Fruit fly (Drosophila melanogaster) whole organism, embryonic: ENCODE measurements around the gene CG14357.

Experiments
- B-H1 ChIP-seq: fragments of 200-800 bp; sonication (Bioruptor generic); IDR thresholded peaks from 3 replicates; pipeline ENCODE4 v1.3.6; 2022; ENCODE audit warnings: missing biosample characterization, missing genetic modification characterization
- CG11093 ChIP-seq: fragments of 200-800 bp; sonication (Bioruptor generic); IDR thresholded peaks from 3 replicates; pipeline ENCODE4 v1.3.6; 2022; ENCODE audit warnings: missing biosample characterization, missing genetic modification characterization
- CG12155 ChIP-seq: fragments of 200-800 bp; sonication (Bioruptor generic); optimal IDR thresholded peaks from 3 replicates; lab custom pipeline; 2016; ENCODE audit warnings: missing biosample characterization, missing genetic modification characterization
- CG12391 ChIP-seq: fragments of 200-800 bp; sonication (Bioruptor generic); optimal IDR thresholded peaks from 3 replicates; lab custom pipeline; 2018; ENCODE audit warnings: missing biosample characterization, mild to moderate bottlenecking, missing genetic modification characterization, moderate library complexity
- CG13424 ChIP-seq: fragments of 200-800 bp; sonication (Bioruptor generic); optimal IDR thresholded peaks from 2 replicates; lab custom pipeline; 2019; ENCODE audit warnings: missing biosample characterization, mild to moderate bottlenecking, missing genetic modification characterization, moderate library complexity
- CG14050 ChIP-seq: fragments of 200-800 bp; sonication (Bioruptor generic); IDR thresholded peaks from 3 replicates; pipeline ENCODE4 v1.3.6; 2022; ENCODE audit warnings: missing biosample characterization, missing genetic modification characterization
- CG14667 ChIP-seq: fragments of 200-800 bp; sonication (Bioruptor generic); IDR thresholded peaks from 2 replicates; pipeline ENCODE4 v1.3.6; 2022; ENCODE audit warnings: missing biosample characterization, missing genetic modification characterization
- CG14710 ChIP-seq: fragments of 200-800 bp; sonication (Bioruptor generic); optimal IDR thresholded peaks from 3 replicates; lab custom pipeline; 2019; ENCODE audit warnings: missing biosample characterization, mild to moderate bottlenecking, missing genetic modification characterization, moderate library complexity
- CG15269 ChIP-seq: fragments of 200-800 bp; sonication (Bioruptor generic); optimal IDR thresholded peaks from 2 replicates; lab custom pipeline; 2018; ENCODE audit warnings: missing biosample characterization, mild to moderate bottlenecking, missing genetic modification characterization, moderate library complexity
- CG17328 ChIP-seq: fragments of 200-800 bp; sonication (Bioruptor generic); IDR thresholded peaks from 2 replicates; pipeline ENCODE4 v1.3.6; 2022; ENCODE audit warnings: missing biosample characterization, missing genetic modification characterization
- CG31388 ChIP-seq: fragments of 200-800 bp; sonication (Bioruptor generic); optimal IDR thresholded peaks from 2 replicates; lab custom pipeline; 2016; ENCODE audit warnings: missing biosample characterization, missing genetic modification characterization
- CG31441 ChIP-seq: fragments of 200-800 bp; sonication (Bioruptor generic); IDR thresholded peaks from 2 replicates; pipeline ENCODE4 v1.3.6; 2022; ENCODE audit warnings: missing biosample characterization, missing genetic modification characterization
- CG4360 ChIP-seq: fragments of 200-800 bp; sonication (Bioruptor generic); IDR thresholded peaks from 2 replicates; pipeline ENCODE4 v1.3.6; 2022; ENCODE audit warnings: missing biosample characterization, missing genetic modification characterization
- CG4854 ChIP-seq: fragments of 200-800 bp; sonication (Bioruptor generic); optimal IDR thresholded peaks from 2 replicates; lab custom pipeline; 2016; ENCODE audit warnings: missing biosample characterization, missing genetic modification characterization, inconsistent platforms
- CG6272 ChIP-seq: fragments of 200-800 bp; sonication (Bioruptor generic); IDR thresholded peaks from 2 replicates; pipeline ENCODE4 v1.3.6; 2022; ENCODE audit warnings: missing biosample characterization, missing genetic modification characterization
- CG6654 ChIP-seq: fragments of 200-800 bp; sonication (Bioruptor generic); optimal IDR thresholded peaks from 2 replicates; lab custom pipeline; 2017; ENCODE audit warnings: missing biosample characterization, mild to moderate bottlenecking, missing genetic modification characterization
- CG7357 ChIP-seq: fragments of 200-800 bp; sonication (Bioruptor generic); IDR thresholded peaks from 3 replicates; pipeline ENCODE4 v1.3.6; 2022; ENCODE audit warnings: missing biosample characterization, missing genetic modification characterization
- CG7556 ChIP-seq: fragments of 200-800 bp; sonication (Bioruptor generic); optimal IDR thresholded peaks from 2 replicates; lab custom pipeline; 2017; ENCODE audit warnings: missing biosample characterization, mild to moderate bottlenecking, missing genetic modification characterization
- CG7963 ChIP-seq: fragments of 200-800 bp; sonication (Bioruptor generic); IDR thresholded peaks from 3 replicates; pipeline ENCODE4 v1.3.6; 2022; ENCODE audit warnings: missing biosample characterization, missing genetic modification characterization; ENCODE audit not compliant: partially characterized antibody
- CG8281 ChIP-seq: fragments of 200-800 bp; sonication (Bioruptor generic); optimal IDR thresholded peaks from 2 replicates; lab custom pipeline; 2018; ENCODE audit warnings: missing biosample characterization, mild to moderate bottlenecking, missing genetic modification characterization, moderate library complexity
- CG8924 ChIP-seq: fragments of 200-800 bp; optimal IDR thresholded peaks from 3 replicates; lab custom pipeline; 2019; ENCODE audit warnings: missing biosample characterization, mild to moderate bottlenecking, missing genetic modification characterization, moderate library complexity
- CG9609 ChIP-seq: fragments of 200-800 bp; sonication (Bioruptor generic); optimal IDR thresholded peaks from 3 replicates; lab custom pipeline; 2016; ENCODE audit warnings: missing biosample characterization, missing genetic modification characterization
- Camta ChIP-seq: fragments of 200-800 bp; sonication (Bioruptor generic); optimal IDR thresholded peaks from 2 replicates; lab custom pipeline; 2016; ENCODE audit warnings: missing biosample characterization, missing genetic modification characterization
- Eip74EF ChIP-seq, 2 experiments: fragments of 200-800 bp in 1 of 2; fragments of >200 bp in 1 of 2; sonication (Bioruptor generic) in 1 of 2; optimal IDR thresholded peaks; 2 replicates each; lab custom pipeline; 2017 to 2019; ENCODE audit warnings: missing biosample characterization in 2 of 2, missing genetic modification characterization in 2 of 2, mild to moderate bottlenecking in 1 of 2, moderate library complexity in 1 of 2
- HHEX ChIP-seq: fragments of 200-800 bp; sonication (Bioruptor generic); optimal IDR thresholded peaks from 3 replicates; lab custom pipeline; 2017; ENCODE audit warnings: missing biosample characterization, mild to moderate bottlenecking, missing genetic modification characterization, missing genetic modification reagents
- Oli ChIP-seq: fragments of 200-800 bp; sonication (Bioruptor generic); optimal IDR thresholded peaks from 2 replicates; lab custom pipeline; 2018; ENCODE audit warnings: missing biosample characterization, mild to moderate bottlenecking, missing genetic modification characterization, moderate library complexity
- Pdp1 ChIP-seq, 2 experiments: fragments of 200-800 bp; sonication (Bioruptor generic); optimal IDR thresholded peaks; 3 replicates each; lab custom pipeline; 2016; ENCODE audit warnings: missing biosample characterization in 2 of 2, missing genetic modification characterization in 2 of 2, mild to moderate bottlenecking in 1 of 2, moderate library complexity in 1 of 2
- Ptx1 ChIP-seq: fragments of 200-800 bp; sonication (Bioruptor generic); IDR thresholded peaks from 2 replicates; pipeline ENCODE4 v1.3.6; 2022; ENCODE audit warnings: missing biosample characterization, missing genetic modification characterization
- Rfx ChIP-seq: fragments of 200-800 bp; sonication (Bioruptor generic); IDR thresholded peaks from 2 replicates; pipeline ENCODE4 v1.3.6; 2022; ENCODE audit warnings: missing biosample characterization, missing genetic modification characterization
- Sry-β ChIP-seq: fragments of 200-800 bp; sonication (Bioruptor generic); optimal IDR thresholded peaks from 2 replicates; lab custom pipeline; 2018; ENCODE audit warnings: missing biosample characterization, mild to moderate bottlenecking, missing genetic modification characterization, moderate library complexity
- Xrp1 ChIP-seq: fragments of 200-800 bp; sonication (Bioruptor generic); IDR thresholded peaks from 2 replicates; pipeline ENCODE4 v1.3.6; 2022; ENCODE audit warnings: missing biosample characterization, missing genetic modification characterization
- az2 ChIP-seq: fragments of 200-800 bp; sonication (Bioruptor generic); optimal IDR thresholded peaks from 3 replicates; lab custom pipeline; 2016; ENCODE audit warnings: missing biosample characterization, missing genetic modification characterization
- cg ChIP-seq: fragments of 200-800 bp; sonication (Bioruptor generic); optimal IDR thresholded peaks from 3 replicates; lab custom pipeline; 2019; ENCODE audit warnings: missing biosample characterization, mild to moderate bottlenecking, missing genetic modification characterization, moderate library complexity
- chn ChIP-seq: fragments of 200-800 bp; sonication (Bioruptor generic); optimal IDR thresholded peaks from 2 replicates; lab custom pipeline; 2016; ENCODE audit warnings: missing biosample characterization, missing genetic modification characterization
- hkb ChIP-seq, 2 experiments: fragments of 200-800 bp in 1 of 2; fragments of >200 bp in 1 of 2; sonication (Bioruptor generic) in 1 of 2; IDR thresholded peaks in 1 of 2; optimal IDR thresholded peaks in 1 of 2; 2 replicates each; pipeline versions ENCODE4 v1.3.6 to Lab custom; 2017 to 2022; ENCODE audit warnings: missing biosample characterization in 1 of 2, missing genetic modification characterization in 1 of 2
- ind ChIP-seq: fragments of 200-800 bp; sonication (Bioruptor generic); optimal IDR thresholded peaks from 3 replicates; lab custom pipeline; 2016; ENCODE audit warnings: missing biosample characterization, missing genetic modification characterization
- nau ChIP-seq: fragments of 200-800 bp; sonication (Bioruptor generic); optimal IDR thresholded peaks from 3 replicates; lab custom pipeline; 2017; ENCODE audit warnings: missing biosample characterization, mild to moderate bottlenecking, missing genetic modification characterization, missing genetic modification reagents
- nerfin-1 ChIP-seq: fragments of 200-800 bp; sonication (Bioruptor generic); optimal IDR thresholded peaks from 3 replicates; lab custom pipeline; 2019; ENCODE audit warnings: missing biosample characterization, mild to moderate bottlenecking, missing genetic modification characterization, moderate library complexity
- odd ChIP-seq: fragments of 200-800 bp; sonication (Bioruptor generic); optimal IDR thresholded peaks from 2 replicates; lab custom pipeline; 2017; ENCODE audit warnings: missing biosample characterization, mild to moderate bottlenecking, missing genetic modification characterization
- phol ChIP-seq: fragments of 200-800 bp; sonication (Bioruptor generic); optimal IDR thresholded peaks from 3 replicates; lab custom pipeline; 2018; ENCODE audit warnings: missing biosample characterization, mild to moderate bottlenecking, missing genetic modification characterization, moderate library complexity
- sc ChIP-seq, 3 experiments: fragments of >200 bp in 2 of 3; fragments of 200-800 bp in 1 of 3; sonication (Bioruptor generic) in 1 of 3; optimal IDR thresholded peaks; 2 replicates in 2 of 3; 3 replicates in 1 of 3; lab custom pipeline; 2017; ENCODE audit warnings: mild to moderate bottlenecking in 1 of 3, missing biosample characterization in 1 of 3, missing genetic modification characterization in 1 of 3, missing genetic modification reagents in 1 of 3
- schlank ChIP-seq: fragments of 200-800 bp; sonication (Bioruptor generic); optimal IDR thresholded peaks from 2 replicates; lab custom pipeline; 2018; ENCODE audit warnings: missing biosample characterization, mild to moderate bottlenecking, missing genetic modification characterization
- so ChIP-seq: fragments of 200-800 bp; sonication (Bioruptor generic); IDR thresholded peaks from 3 replicates; pipeline ENCODE4 v1.3.6; 2022; ENCODE audit warnings: missing biosample characterization, missing genetic modification characterization
- sqz ChIP-seq: fragments of 200-800 bp; sonication (Bioruptor generic); optimal IDR thresholded peaks from 3 replicates; lab custom pipeline; 2018; ENCODE audit warnings: missing biosample characterization, mild to moderate bottlenecking, missing genetic modification characterization
- unpg ChIP-seq: fragments of 200-800 bp; sonication (Bioruptor generic); optimal IDR thresholded peaks from 3 replicates; lab custom pipeline; 2018; ENCODE audit warnings: missing biosample characterization, mild to moderate bottlenecking, missing genetic modification characterization, moderate library complexity
- vvl ChIP-seq: fragments of 200-800 bp; sonication (Bioruptor generic); IDR thresholded peaks from 2 replicates; pipeline ENCODE4 v1.3.6; 2022; ENCODE audit warnings: missing biosample characterization, missing genetic modification characterization
- wor ChIP-seq: fragments of 200-800 bp; sonication (Bioruptor generic); IDR thresholded peaks from 2 replicates; pipeline ENCODE4 v1.3.6; 2022; ENCODE audit warnings: missing biosample characterization, missing genetic modification characterization
- zfh1 ChIP-seq: fragments of 200-800 bp; sonication (Bioruptor generic); IDR thresholded peaks from 3 replicates; pipeline ENCODE4 v1.3.6; 2022; ENCODE audit warnings: missing biosample characterization, missing genetic modification characterization

Gene CG14357

DNA sequence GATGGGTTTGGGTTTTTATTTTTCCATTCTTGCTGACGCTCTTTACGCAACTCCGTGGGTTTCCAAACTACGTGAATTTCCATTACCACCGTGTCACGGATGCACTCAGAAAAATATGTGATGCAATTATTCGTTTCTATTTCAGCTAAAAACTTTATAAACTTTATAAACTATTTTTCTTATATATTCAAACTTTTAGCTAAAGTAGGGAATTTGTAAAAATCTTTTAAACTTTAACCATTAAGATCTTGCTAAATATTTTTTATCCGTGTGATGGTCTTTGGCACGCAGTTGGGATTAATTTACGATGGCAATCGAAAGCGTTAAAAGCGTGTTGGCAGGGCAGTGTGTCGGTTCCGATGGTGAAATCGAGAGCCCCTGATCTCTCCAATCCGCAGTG is 16.5 kb downstream of the CG14357 start (continued):
- no peak for TF ChIP-seq CG14667 (GFP tag; lab: Robert Waterston, UW)
- TF ChIP-seq CG13424 = peak; percentile 65
- TF ChIP-seq CG11093 (GFP tag; lab: Robert Waterston, UW) = 0 out of 3 replicates have a peak, but pooled peaks have one; percentile 22
- peak in 1 of 2 experiments; percentile 42 for TF ChIP-seq Eip74EF (GFP tag; optimal IDR thresholded peaks at IDR 0.05; lab: Kevin White, UChicago)
- TF ChIP-seq HHEX (GFP tag; lab: Kevin White, UChicago) = peak; percentile 22
- peak; percentile 58 for TF ChIP-seq Oli (tag; lab: Kevin White, UChicago)
- peak; percentile 37; the same call in 1 of the 3 replicates for TF ChIP-seq zfh1 (GFP tag; lab: Robert Waterston, UW)
- TF ChIP-seq nau = peak; percentile 25
- peak; percentile 26; the same call in 1 of the 3 replicates for TF ChIP-seq CG7357 (GFP tag; lab: Robert Waterston, UW)
- peak; percentile 69 for TF ChIP-seq unpg (GFP tag; lab: Kevin White, UChicago)
- peak; percentile 24 for TF ChIP-seq CG6654 (GFP tag; lab: Kevin White, UChicago)
- TF ChIP-seq az2 = peak; percentile 41
- no peak for TF ChIP-seq CG4854
- TF ChIP-seq chn (GFP tag; lab: Kevin White, UChicago) = no peak
- peak; percentile 8 to 24 for TF ChIP-seq Pdp1 (GFP tag; optimal IDR thresholded peaks at IDR 0.05; lab: Kevin White, UChicago)
- TF ChIP-seq CG14050 (GFP tag; lab: Robert Waterston, UW) = peak; percentile 33; the same call in 2 of the 3 replicates
- TF ChIP-seq hkb (optimal IDR thresholded peaks at IDR 0.05; lab: Kevin White, UChicago) = no peak
- TF ChIP-seq hkb (GFP tag; IDR thresholded peaks at IDR 0.05; lab: Robert Waterston, UW) = peak; percentile 70
- TF ChIP-seq CG8281 (tag; lab: Kevin White, UChicago) = peak; percentile 12
- TF ChIP-seq CG17328 (GFP tag; lab: Robert Waterston, UW) = peak; percentile 34; the same call in 1 of the 2 replicates
- peak; percentile 18 for TF ChIP-seq nerfin-1 (tag; lab: Kevin White, UChicago)
- peak; percentile 19 for TF ChIP-seq sqz
- TF ChIP-seq vvl = 0 out of 2 replicates have a peak, but pooled peaks have one; percentile 28
- TF ChIP-seq so (GFP tag; lab: Robert Waterston, UW) = peak; percentile 68; the same call in 1 of the 3 replicates
- TF ChIP-seq Camta (GFP tag; lab: Kevin White, UChicago) = no peak
- 0 out of 2 replicates have a peak, but pooled peaks have one; percentile 11 for TF ChIP-seq CG4360 (GFP tag; lab: Robert Waterston, UW)
- peak; percentile 60 for TF ChIP-seq CG7556 (GFP tag; lab: Kevin White, UChicago)
- peak; percentile 36; the same call in 1 of the 3 replicates for TF ChIP-seq B-H1 (GFP tag; lab: Robert Waterston, UW)
- no peak for TF ChIP-seq CG12155 (GFP tag; lab: Kevin White, UChicago)
- peak; percentile 40; the same call in 1 of the 2 replicates for TF ChIP-seq wor
- no peak for TF ChIP-seq CG31388 (GFP tag; lab: Kevin White, UChicago)
- peak; percentile 33 for TF ChIP-seq ind (GFP tag; lab: Kevin White, UChicago)
- 0 out of 2 replicates have a peak, but pooled peaks have one; percentile 23 for TF ChIP-seq CG6272 (GFP tag; lab: Robert Waterston, UW)
- peak; percentile 61 for TF ChIP-seq phol (tag; lab: Kevin White, UChicago)
- TF ChIP-seq CG31441 (GFP tag; lab: Robert Waterston, UW) = peak; percentile 64
- no peak for TF ChIP-seq CG9609 (GFP tag; lab: Kevin White, UChicago)
- TF ChIP-seq cg = no peak
- no peak for TF ChIP-seq Xrp1 (GFP tag; lab: Robert Waterston, UW)
- no peak for TF ChIP-seq sc (optimal IDR thresholded peaks at IDR 0.05; lab: Kevin White, UChicago)
- TF ChIP-seq sc (GFP tag; optimal IDR thresholded peaks at IDR 0.05; lab: Kevin White, UChicago) = peak; percentile 11
- TF ChIP-seq schlank (tag; lab: Kevin White, UChicago) = no peak
- TF ChIP-seq CG12391 (tag; lab: Kevin White, UChicago) = peak; percentile 60
- TF ChIP-seq Rfx (GFP tag; lab: Robert Waterston, UW) = peak; percentile 49
- TF ChIP-seq Ptx1 (GFP tag; lab: Robert Waterston, UW) = peak; percentile 76
- peak; percentile 44 for TF ChIP-seq odd (GFP tag; lab: Kevin White, UChicago)
- TF ChIP-seq CG8924 (tag; lab: Kevin White, UChicago) = peak; percentile 49
- TF ChIP-seq CG15269 (tag; lab: Kevin White, UChicago) = peak; percentile 80
- no peak for TF ChIP-seq Sry-β
- TF ChIP-seq CG7963 (GFP tag; lab: Robert Waterston, UW) = no peak
- peak; percentile 28 for TF ChIP-seq CG14710
